Worm (Caenorhabditis elegans): ENCODE data around the gene grd-12.

Gene grd-12

ce11 chrV:15028896-15029519, 50.7 kb downstream of the grd-12 start, which contains the start of gene F14H8.8:
Gene F14H8.8, plus strand, starts transcription at chrV:15029469.
- peak; percentile 2 for TF ChIP-seq nhr-2 (tag; optimal IDR thresholded peaks at IDR 0.05)
- no peak for TF ChIP-seq elt-1 (tag; optimal IDR thresholded peaks at IDR 0.05; ENCODE audit: borderline replicate concordance, insufficient read depth)
- TF ChIP-seq ceh-39 (tag; optimal IDR thresholded peaks at IDR 0.05): peak; percentile 36
- TF ChIP-seq mep-1 (tag; optimal IDR thresholded peaks at IDR 0.05): peak; percentile 28
- TF ChIP-seq lsy-2 (tag; optimal IDR thresholded peaks at IDR 0.05): no peak
- peak; percentile 61 for TF ChIP-seq drap-1 (GFP tag; optimal IDR thresholded peaks at IDR 0.05)
- TF ChIP-seq ceh-43 (GFP tag; optimal IDR thresholded peaks at IDR 0.05): peak; percentile 35
- TF ChIP-seq pha-4 (tag; optimal IDR thresholded peaks at IDR 0.05): no peak
